Fruit fly (Drosophila melanogaster) whole organism: ENCODE results near the gene DnaJ-1.

Experiments used
- CG8478 ChIP-seq: fragments of >200 bp; optimal IDR thresholded peaks from 2 replicates; lab custom pipeline; 2018; ENCODE audit warnings: inconsistent platforms
- Dll ChIP-seq: fragments of >200 bp; optimal IDR thresholded peaks from 2 replicates; lab custom pipeline; 2017
- EcR ChIP-seq, 2 experiments: fragments of >200 bp; optimal IDR thresholded peaks; 2 replicates each; lab custom pipeline; 2017; ENCODE audit warnings: missing biosample characterization in 2 of 2, missing genetic modification characterization in 2 of 2, missing genetic modification reagents in 2 of 2
- pan ChIP-seq: fragments of >200 bp; optimal IDR thresholded peaks from 2 replicates; lab custom pipeline; 2017
- psq ChIP-seq: fragments of >200 bp; optimal IDR thresholded peaks from 2 replicates; lab custom pipeline; 2017

DNA sequence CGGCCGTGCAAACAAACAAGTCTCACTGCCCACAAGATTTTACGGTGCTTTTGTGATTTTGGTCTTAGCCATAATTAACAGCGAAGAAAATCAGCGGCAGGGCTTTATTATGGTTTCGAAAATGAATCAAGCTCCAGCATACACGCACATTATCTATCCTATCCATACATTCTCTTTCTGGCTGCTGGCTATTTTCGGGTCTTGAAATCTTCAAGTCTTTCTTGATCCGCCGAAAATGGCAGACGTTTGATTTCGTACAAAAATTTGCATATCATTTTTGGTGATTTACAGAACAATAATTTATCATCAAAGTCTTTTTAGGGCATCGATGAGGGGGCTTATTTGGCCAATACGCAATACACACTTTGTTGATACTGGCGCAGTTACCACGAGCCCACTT, 36.8 kb upstream of the DnaJ-1 start:
- no peak for TF ChIP-seq pan (lab: Kevin White, UChicago)
- no peak for TF ChIP-seq CG8478 (lab: Kevin White, UChicago)
- TF ChIP-seq EcR (GFP tag; optimal IDR thresholded peaks at IDR 0.05; lab: Kevin White, UChicago) = no peak
- TF ChIP-seq psq = no peak
- no peak for TF ChIP-seq Dll (lab: Kevin White, UChicago)
